Fruit fly (Drosophila melanogaster) whole organism, embryonic: ENCODE measurements around the gene Hr4.

Experiments
- Adf1 ChIP-seq: fragments of 200-800 bp; sonication (Bioruptor generic); IDR thresholded peaks from 2 replicates; pipeline ENCODE4 v1.3.6; 2022; ENCODE audit warnings: missing biosample characterization, missing genetic modification characterization
- Aef1 ChIP-seq: fragments of 200-800 bp; sonication (Bioruptor generic); IDR thresholded peaks from 3 replicates; pipeline ENCODE4 v1.3.6; 2022; ENCODE audit warnings: missing biosample characterization, missing genetic modification characterization
- Antp ChIP-seq: fragments of 200-800 bp; sonication (Bioruptor generic); optimal IDR thresholded peaks from 3 replicates; lab custom pipeline; 2016; ENCODE audit warnings: missing biosample characterization, missing genetic modification characterization
- Bdp1 ChIP-seq: fragments of 200-800 bp; sonication (Bioruptor generic); optimal IDR thresholded peaks from 3 replicates; lab custom pipeline; 2016; ENCODE audit warnings: missing biosample characterization, missing genetic modification characterization
- BtbVII ChIP-seq: fragments of 200-800 bp; sonication (Bioruptor generic); optimal IDR thresholded peaks from 3 replicates; lab custom pipeline; 2017; ENCODE audit warnings: missing biosample characterization, mild to moderate bottlenecking, missing genetic modification characterization
- C15 ChIP-seq: fragments of 200-800 bp; sonication (Bioruptor generic); IDR thresholded peaks from 3 replicates; pipeline ENCODE4 v1.3.6; 2022; ENCODE audit warnings: missing biosample characterization, missing genetic modification characterization
- CG10209 ChIP-seq: fragments of 200-800 bp; sonication (Bioruptor generic); optimal IDR thresholded peaks from 3 replicates; lab custom pipeline; 2017; ENCODE audit warnings: missing biosample characterization, mild to moderate bottlenecking, missing genetic modification characterization, missing genetic modification reagents
- CG10274 ChIP-seq: fragments of 200-800 bp; sonication (Bioruptor generic); optimal IDR thresholded peaks from 3 replicates; lab custom pipeline; 2017; ENCODE audit warnings: missing biosample characterization, mild to moderate bottlenecking, missing genetic modification characterization
- CG10543 ChIP-seq: fragments of 200-800 bp; sonication (Bioruptor generic); optimal IDR thresholded peaks from 3 replicates; lab custom pipeline; 2017; ENCODE audit warnings: missing biosample characterization, mild to moderate bottlenecking, missing genetic modification characterization, moderate library complexity
- CG12769 ChIP-seq: fragments of 200-800 bp; sonication (Bioruptor generic); optimal IDR thresholded peaks from 2 replicates; lab custom pipeline; 2019; ENCODE audit warnings: missing biosample characterization, mild to moderate bottlenecking, missing genetic modification characterization, moderate library complexity
- CG13775 ChIP-seq: fragments of 200-800 bp; sonication (Bioruptor generic); optimal IDR thresholded peaks from 3 replicates; lab custom pipeline; 2017; ENCODE audit warnings: missing biosample characterization, mild to moderate bottlenecking, missing genetic modification characterization
- CG15514 ChIP-seq: fragments of 200-800 bp; sonication (Bioruptor generic); optimal IDR thresholded peaks from 3 replicates; lab custom pipeline; 2017; ENCODE audit warnings: missing biosample characterization, missing genetic modification characterization, mild to moderate bottlenecking, moderate library complexity, missing genetic modification reagents
- CG1602 ChIP-seq: fragments of 200-800 bp; sonication (Bioruptor generic); optimal IDR thresholded peaks from 3 replicates; lab custom pipeline; 2016; ENCODE audit warnings: missing biosample characterization, missing genetic modification characterization
- CG16779 ChIP-seq: fragments of 200-800 bp; sonication (Bioruptor generic); IDR thresholded peaks from 2 replicates; pipeline ENCODE4 v1.3.6; 2022; ENCODE audit warnings: missing biosample characterization, missing genetic modification characterization
- CG17568 ChIP-seq: fragments of 200-800 bp; sonication (Bioruptor generic); optimal IDR thresholded peaks from 2 replicates; lab custom pipeline; 2018; ENCODE audit warnings: missing biosample characterization, mild to moderate bottlenecking, missing genetic modification characterization, moderate library complexity
- CG2116 ChIP-seq: fragments of 200-800 bp; sonication (Bioruptor generic); optimal IDR thresholded peaks from 3 replicates; lab custom pipeline; 2018; ENCODE audit warnings: missing biosample characterization, mild to moderate bottlenecking, missing genetic modification characterization
- CG31441 ChIP-seq: fragments of 200-800 bp; sonication (Bioruptor generic); IDR thresholded peaks from 2 replicates; pipeline ENCODE4 v1.3.6; 2022; ENCODE audit warnings: missing biosample characterization, missing genetic modification characterization
- CG32532 ChIP-seq: fragments of 200-800 bp; sonication (Bioruptor generic); IDR thresholded peaks from 2 replicates; pipeline ENCODE4 v1.3.6; 2022; ENCODE audit warnings: missing biosample characterization, missing genetic modification characterization
- CG32767 ChIP-seq: fragments of 200-800 bp; sonication (Bioruptor generic); IDR thresholded peaks from 2 replicates; pipeline ENCODE4 v1.3.6; 2022; ENCODE audit warnings: missing biosample characterization, missing genetic modification characterization
- CG33557 ChIP-seq: fragments of 200-800 bp; sonication (Bioruptor generic); optimal IDR thresholded peaks from 2 replicates; lab custom pipeline; 2019; ENCODE audit warnings: missing biosample characterization, mild to moderate bottlenecking, missing genetic modification characterization, moderate library complexity
- CG34422 ChIP-seq: fragments of 200-800 bp; sonication (Bioruptor generic); IDR thresholded peaks from 3 replicates; pipeline ENCODE4 v1.3.6; 2022; ENCODE audit warnings: missing biosample characterization, missing genetic modification characterization
- CG5953 ChIP-seq: fragments of 200-800 bp; sonication (Bioruptor generic); IDR thresholded peaks from 2 replicates; pipeline ENCODE4 v1.3.6; 2022; ENCODE audit warnings: missing biosample characterization, missing genetic modification characterization
- CG7963 ChIP-seq: fragments of 200-800 bp; sonication (Bioruptor generic); IDR thresholded peaks from 3 replicates; pipeline ENCODE4 v1.3.6; 2022; ENCODE audit warnings: missing biosample characterization, missing genetic modification characterization; ENCODE audit not compliant: partially characterized antibody
- CG8089 ChIP-seq: fragments of 200-800 bp; sonication (Bioruptor generic); optimal IDR thresholded peaks from 3 replicates; lab custom pipeline; 2016; ENCODE audit warnings: missing biosample characterization, missing genetic modification characterization
- Dip3 ChIP-seq: fragments of 200-800 bp; sonication (Bioruptor generic); optimal IDR thresholded peaks from 3 replicates; lab custom pipeline; 2016; ENCODE audit warnings: missing biosample characterization, missing genetic modification characterization
- Dll ChIP-seq: fragments of 200-800 bp; sonication (Bioruptor generic); IDR thresholded peaks from 4 replicates; pipeline ENCODE4 v1.3.6; 2022; ENCODE audit warnings: missing biosample characterization, missing genetic modification characterization; ENCODE audit not compliant: partially characterized antibody
- Gsc ChIP-seq: fragments of 200-800 bp; sonication (Bioruptor generic); IDR thresholded peaks from 2 replicates; pipeline ENCODE4 v1.3.6; 2022; ENCODE audit warnings: missing biosample characterization, missing genetic modification characterization
- HLH3B ChIP-seq: fragments of 200-800 bp; sonication (Bioruptor generic); IDR thresholded peaks from 2 replicates; pipeline ENCODE4 v1.3.6; 2022; ENCODE audit warnings: missing biosample characterization, missing genetic modification characterization
- Hmx ChIP-seq: fragments of 200-800 bp; sonication (Bioruptor generic); optimal IDR thresholded peaks from 2 replicates; lab custom pipeline; 2016; ENCODE audit warnings: missing biosample characterization, missing genetic modification characterization
- Lpt ChIP-seq: fragments of >200 bp; optimal IDR thresholded peaks from 2 replicates; lab custom pipeline; 2018; ENCODE audit warnings: missing biosample characterization, missing genetic modification characterization
- Mes4 ChIP-seq: fragments of 200-800 bp; sonication (Bioruptor generic); optimal IDR thresholded peaks from 2 replicates; lab custom pipeline; 2016; ENCODE audit warnings: missing biosample characterization, missing genetic modification characterization
- Oli ChIP-seq: fragments of 200-800 bp; sonication (Bioruptor generic); optimal IDR thresholded peaks from 2 replicates; lab custom pipeline; 2018; ENCODE audit warnings: missing biosample characterization, mild to moderate bottlenecking, missing genetic modification characterization, moderate library complexity
- ac ChIP-seq: fragments of 200-800 bp; sonication (Bioruptor generic); optimal IDR thresholded peaks from 3 replicates; lab custom pipeline; 2017; ENCODE audit warnings: missing biosample characterization, mild to moderate bottlenecking, missing genetic modification characterization
- az2 ChIP-seq: fragments of 200-800 bp; sonication (Bioruptor generic); optimal IDR thresholded peaks from 3 replicates; lab custom pipeline; 2016; ENCODE audit warnings: missing biosample characterization, missing genetic modification characterization
- cato ChIP-seq: fragments of 200-800 bp; sonication (Bioruptor generic); optimal IDR thresholded peaks from 2 replicates; lab custom pipeline; 2016; ENCODE audit warnings: missing biosample characterization, missing genetic modification characterization, borderline replicate concordance
- chn ChIP-seq: fragments of 200-800 bp; sonication (Bioruptor generic); optimal IDR thresholded peaks from 2 replicates; lab custom pipeline; 2016; ENCODE audit warnings: missing biosample characterization, missing genetic modification characterization
- ind ChIP-seq: fragments of 200-800 bp; sonication (Bioruptor generic); optimal IDR thresholded peaks from 3 replicates; lab custom pipeline; 2016; ENCODE audit warnings: missing biosample characterization, missing genetic modification characterization
- inv ChIP-seq: fragments of 200-800 bp; sonication (Bioruptor generic); IDR thresholded peaks from 2 replicates; pipeline ENCODE4 v1.3.6; 2022; ENCODE audit warnings: missing biosample characterization, missing genetic modification characterization; ENCODE audit not compliant: partially characterized antibody
- p53 ChIP-seq: fragments of 200-800 bp; sonication (Bioruptor generic); optimal IDR thresholded peaks from 2 replicates; lab custom pipeline; 2016; ENCODE audit warnings: missing biosample characterization, missing genetic modification characterization
- phol ChIP-seq: fragments of 200-800 bp; sonication (Bioruptor generic); optimal IDR thresholded peaks from 3 replicates; lab custom pipeline; 2018; ENCODE audit warnings: missing biosample characterization, mild to moderate bottlenecking, missing genetic modification characterization, moderate library complexity
- psq ChIP-seq: fragments of 200-800 bp; sonication (Bioruptor generic); optimal IDR thresholded peaks from 2 replicates; lab custom pipeline; 2017; ENCODE audit warnings: missing biosample characterization, missing genetic modification characterization
- ro ChIP-seq: fragments of 200-800 bp; sonication (Bioruptor generic); IDR thresholded peaks from 2 replicates; pipeline ENCODE4 v1.3.6; 2022; ENCODE audit warnings: missing biosample characterization, missing genetic modification characterization
- sc ChIP-seq, 3 experiments: fragments of >200 bp in 2 of 3; fragments of 200-800 bp in 1 of 3; sonication (Bioruptor generic) in 1 of 3; optimal IDR thresholded peaks; 2 replicates in 2 of 3; 3 replicates in 1 of 3; lab custom pipeline; 2017; ENCODE audit warnings: mild to moderate bottlenecking in 1 of 3, missing biosample characterization in 1 of 3, missing genetic modification characterization in 1 of 3, missing genetic modification reagents in 1 of 3
- scrt ChIP-seq: fragments of 200-800 bp; sonication (Bioruptor generic); optimal IDR thresholded peaks from 2 replicates; lab custom pipeline; 2018; ENCODE audit warnings: missing biosample characterization, mild to moderate bottlenecking, missing genetic modification characterization, moderate library complexity
- sim ChIP-seq: fragments of 200-800 bp; sonication (Bioruptor generic); IDR thresholded peaks from 2 replicates; pipeline ENCODE4 v1.3.6; 2022; ENCODE audit warnings: missing biosample characterization, missing genetic modification characterization
- slp2 ChIP-seq: fragments of 200-800 bp; sonication (Bioruptor generic); optimal IDR thresholded peaks from 2 replicates; lab custom pipeline; 2016; ENCODE audit warnings: missing biosample characterization, missing genetic modification characterization
- tup ChIP-seq: fragments of 200-800 bp; sonication (Bioruptor generic); optimal IDR thresholded peaks from 2 replicates; lab custom pipeline; 2016; ENCODE audit warnings: missing biosample characterization, mild to moderate bottlenecking, missing genetic modification characterization, moderate library complexity
- wdn ChIP-seq: fragments of 200-800 bp; sonication (Bioruptor generic); IDR thresholded peaks from 2 replicates; pipeline ENCODE4 v1.3.6; 2022; ENCODE audit warnings: missing biosample characterization, missing genetic modification characterization
- yki ChIP-seq: fragments of >200 bp; optimal IDR thresholded peaks from 3 replicates; lab custom pipeline; 2018
- zf30C ChIP-seq: fragments of 200-800 bp; sonication (Bioruptor generic); optimal IDR thresholded peaks from 3 replicates; lab custom pipeline; 2018; ENCODE audit warnings: missing biosample characterization, mild to moderate bottlenecking, missing genetic modification characterization
- zfh2 ChIP-seq: fragments of 200-800 bp; sonication (Bioruptor generic); optimal IDR thresholded peaks from 2 replicates; lab custom pipeline; 2016; ENCODE audit warnings: missing biosample characterization, missing genetic modification characterization

Gene Hr4

DNA sequence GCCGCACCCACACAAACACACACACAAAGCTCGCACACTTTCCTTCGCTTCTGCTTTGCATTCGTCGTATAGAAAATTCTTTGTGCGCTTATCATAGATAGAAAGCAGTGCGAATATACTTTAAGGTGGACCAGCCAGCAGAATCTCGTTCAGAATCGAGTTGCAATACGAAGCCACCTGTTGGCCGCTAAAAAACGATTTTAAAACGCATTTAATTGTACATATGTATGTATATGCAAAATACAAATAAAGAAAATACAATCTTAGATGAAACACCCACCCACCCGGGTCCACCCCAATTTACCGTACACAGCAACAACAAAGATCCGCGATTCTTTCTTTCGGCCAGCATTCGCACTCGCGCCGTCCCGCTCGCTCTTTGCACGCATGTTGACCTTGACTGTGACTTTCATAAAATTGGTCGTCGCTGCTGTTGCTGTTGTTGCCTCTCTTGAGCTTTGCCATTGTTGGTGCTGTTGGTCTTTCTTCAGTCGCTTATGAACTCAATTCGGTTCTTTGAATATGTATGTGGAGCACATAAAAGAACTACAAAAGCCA lies 6.8 kb downstream of the Hr4 start (continued):
- TF ChIP-seq Mes4 = no peak
- TF ChIP-seq Bdp1 (GFP tag; lab: Kevin White, UChicago) = no peak
- TF ChIP-seq CG7963 = no peak
- no peak for TF ChIP-seq ro (GFP tag; lab: Robert Waterston, UW)
- no peak for TF ChIP-seq slp2 (GFP tag; lab: Kevin White, UChicago)
- peak; percentile 23 for TF ChIP-seq phol (tag; lab: Kevin White, UChicago)
- peak; percentile 52 for TF ChIP-seq CG13775 (GFP tag; lab: Kevin White, UChicago)
- TF ChIP-seq Oli = peak; percentile 42
- TF ChIP-seq CG32767 (GFP tag; lab: Robert Waterston, UW) = no peak
- peak; percentile 40; the same call in 1 of the 2 replicates for TF ChIP-seq CG31441 (GFP tag; lab: Robert Waterston, UW)
- TF ChIP-seq HLH3B (GFP tag; lab: Robert Waterston, UW) = no peak
- TF ChIP-seq CG33557 (GFP tag; lab: Kevin White, UChicago) = no peak
- TF ChIP-seq ac (GFP tag; lab: Kevin White, UChicago) = no peak
- TF ChIP-seq sc (optimal IDR thresholded peaks at IDR 0.05; lab: Kevin White, UChicago) = no peak
- no peak for TF ChIP-seq sc (GFP tag; optimal IDR thresholded peaks at IDR 0.05; lab: Kevin White, UChicago)
- TF ChIP-seq psq = no peak
- no peak for TF ChIP-seq chn
- peak; percentile 56 for TF ChIP-seq CG10274
- TF ChIP-seq CG12769 (tag; lab: Kevin White, UChicago) = peak; percentile 83
- TF ChIP-seq cato = no peak
- TF ChIP-seq Dip3 (GFP tag; lab: Kevin White, UChicago) = peak; percentile 80
- peak; percentile 67 for TF ChIP-seq BtbVII (GFP tag; lab: Kevin White, UChicago)
- no peak for TF ChIP-seq Dll
- TF ChIP-seq CG1602 (GFP tag; lab: Kevin White, UChicago) = no peak
- peak; percentile 55 for TF ChIP-seq scrt
- peak; percentile 50; the same call in 1 of the 2 replicates for TF ChIP-seq CG16779 (GFP tag; lab: Robert Waterston, UW)
- TF ChIP-seq zf30C (GFP tag; lab: Kevin White, UChicago) = no peak
- TF ChIP-seq CG2116 (GFP tag; lab: Kevin White, UChicago) = no peak
- TF ChIP-seq zfh2 (GFP tag; lab: Kevin White, UChicago) = peak; percentile 86
- no peak for TF ChIP-seq Antp (GFP tag; lab: Kevin White, UChicago)
- TF ChIP-seq CG17568 (GFP tag; lab: Kevin White, UChicago) = no peak
- TF ChIP-seq Aef1 (GFP tag; lab: Robert Waterston, UW) = peak; percentile 39; the same call in 2 of the 3 replicates
- no peak for TF ChIP-seq sim (GFP tag; lab: Robert Waterston, UW)
- peak; percentile 59 for TF ChIP-seq CG15514
- TF ChIP-seq CG5953 (GFP tag; lab: Robert Waterston, UW) = no peak
- TF ChIP-seq Hmx = peak; percentile 6
- TF ChIP-seq wdn = peak; percentile 67
- no peak for TF ChIP-seq tup (GFP tag; lab: Kevin White, UChicago)
- TF ChIP-seq CG8089 = no peak
- TF ChIP-seq az2 = no peak
- TF ChIP-seq Adf1 (GFP tag; lab: Robert Waterston, UW) = no peak
- TF ChIP-seq CG10543 = peak; percentile 32
- TF ChIP-seq Gsc (GFP tag; lab: Robert Waterston, UW) = no peak
- no peak for TF ChIP-seq C15 (GFP tag; lab: Robert Waterston, UW)
- TF ChIP-seq Lpt (GFP tag; lab: Kevin White, UChicago) = no peak
- TF ChIP-seq ind (GFP tag; lab: Kevin White, UChicago) = peak; percentile 36
- TF ChIP-seq inv (GFP tag; lab: Robert Waterston, UW) = no peak
- TF ChIP-seq yki (lab: Kevin White, UChicago) = no peak
- TF ChIP-seq CG34422 (GFP tag; lab: Robert Waterston, UW) = no peak
- TF ChIP-seq CG10209 (GFP tag; lab: Kevin White, UChicago) = peak; percentile 52
- peak; percentile 84; the same call in 1 of the 2 replicates for TF ChIP-seq CG32532 (GFP tag; lab: Robert Waterston, UW)
- TF ChIP-seq p53 (GFP tag; lab: Kevin White, UChicago) = no peak
